Worm (Caenorhabditis elegans) whole organism, L1 larva: ENCODE data around the gene T23F2.2.
A peak's percentile ranks its signal among the peaks of the same experiment; 100 is the strongest.

Experiments used
- C04F5.9 ChIP-seq: sonication (generic microtip); optimal IDR thresholded peaks from 2 replicates; lab custom pipeline; 2016; ENCODE audit warnings: missing genetic modification characterization, missing compliant biosample characterization
- C16A3.4 ChIP-seq: fragments of 150-350 bp; optimal IDR thresholded peaks from 2 replicates; lab custom pipeline; 2014; ENCODE audit warnings: missing biosample characterization, missing genetic modification characterization
- aha-1 ChIP-seq: fragments of 150-350 bp; optimal IDR thresholded peaks from 2 replicates; lab custom pipeline; 2014; ENCODE audit warnings: missing biosample characterization, missing genetic modification characterization
- alr-1 ChIP-seq: fragments of 200-800 bp; sonication (Bioruptor generic); optimal IDR thresholded peaks from 2 replicates; lab custom pipeline; 2018; ENCODE audit warnings: borderline replicate concordance, mild to moderate bottlenecking, missing genetic modification characterization, missing compliant biosample characterization
- blmp-1 ChIP-seq: fragments of 150-350 bp; optimal IDR thresholded peaks from 2 replicates; lab custom pipeline; 2014; ENCODE audit warnings: missing biosample characterization, missing genetic modification characterization
- ceh-8 ChIP-seq: fragments of 200-800 bp; sonication (Bioruptor generic); optimal IDR thresholded peaks from 2 replicates; lab custom pipeline; 2018; ENCODE audit warnings: mild to moderate bottlenecking, missing genetic modification characterization, moderate library complexity, missing compliant biosample characterization
- dpl-1 ChIP-seq, 3 experiments: fragments of 150-350 bp in 2 of 3; sonication (generic microtip) in 1 of 3; optimal IDR thresholded peaks; 2 replicates each; lab custom pipeline; 2014 to 2017; ENCODE audit warnings: missing biosample characterization in 3 of 3, missing genetic modification characterization in 3 of 3, missing genetic modification reagents in 3 of 3
- efl-1 ChIP-seq, 4 experiments: fragments of 150-350 bp; optimal IDR thresholded peaks in 3 of 4; peaks in 1 of 4; 1 replicate in 1 of 4; 2 replicates in 3 of 4; lab custom pipeline; 2014; ENCODE audit warnings: missing biosample characterization in 2 of 4, missing genetic modification characterization in 2 of 4, missing genetic modification reagents in 2 of 4
- elt-2 ChIP-seq: sonication (generic microtip); optimal IDR thresholded peaks from 2 replicates; lab custom pipeline; 2016; ENCODE audit warnings: missing genetic modification characterization, mild to moderate bottlenecking, inconsistent platforms, missing compliant biosample characterization, missing genetic modification reagents
- elt-3 ChIP-seq, 6 experiments: fragments of 150-350 bp in 1 of 6; sonication (generic microtip); optimal IDR thresholded peaks; 2 replicates each; lab custom pipeline; 2017 to 2018; ENCODE audit warnings: missing biosample characterization in 6 of 6, missing genetic modification characterization in 6 of 6, inconsistent platforms in 1 of 6
- ets-5 ChIP-seq: fragments of 200-800 bp; sonication (Bioruptor generic); IDR thresholded peaks from 2 replicates; pipeline ENCODE4 v1.3.6; 2022; ENCODE audit warnings: missing genetic modification characterization, missing compliant biosample characterization
- fos-1 ChIP-seq: fragments of 150-350 bp; optimal IDR thresholded peaks from 2 replicates; lab custom pipeline; 2014; ENCODE audit warnings: missing biosample characterization, missing genetic modification characterization
- grh-1 ChIP-seq: fragments of 200-800 bp; sonication (Bioruptor generic); IDR thresholded peaks from 2 replicates; pipeline ENCODE4 v1.3.6; 2022; ENCODE audit warnings: missing genetic modification reagents, missing genetic modification characterization, missing compliant biosample characterization
- hlh-17 ChIP-seq: fragments of 200-800 bp; sonication (Bioruptor generic); optimal IDR thresholded peaks from 2 replicates; lab custom pipeline; 2018; ENCODE audit warnings: missing genetic modification characterization, mild to moderate bottlenecking, missing compliant biosample characterization, moderate library complexity, borderline replicate concordance
- hlh-4 ChIP-seq: sonication (generic microtip); optimal IDR thresholded peaks from 2 replicates; lab custom pipeline; 2016; ENCODE audit warnings: mild to moderate bottlenecking, missing genetic modification characterization, missing compliant biosample characterization
- hpl-2 ChIP-seq: fragments of 150-350 bp; optimal IDR thresholded peaks from 2 replicates; lab custom pipeline; 2014; ENCODE audit warnings: missing biosample characterization, missing genetic modification reagents, missing genetic modification characterization
- jun-1 ChIP-seq: fragments of 150-350 bp; optimal IDR thresholded peaks from 2 replicates; lab custom pipeline; 2014; ENCODE audit warnings: missing biosample characterization, missing genetic modification reagents, missing genetic modification characterization
- lin-13 ChIP-seq: fragments of 150-350 bp; optimal IDR thresholded peaks from 2 replicates; lab custom pipeline; 2014; ENCODE audit warnings: missing biosample characterization, missing genetic modification reagents, missing genetic modification characterization
- lin-35 ChIP-seq, 2 experiments: fragments of 150-350 bp; optimal IDR thresholded peaks; 2 replicates each; lab custom pipeline; 2014; ENCODE audit warnings: missing biosample characterization in 2 of 2, missing genetic modification characterization in 2 of 2, missing genetic modification reagents in 2 of 2
- lir-3 ChIP-seq: sonication (generic microtip); optimal IDR thresholded peaks from 2 replicates; lab custom pipeline; 2016; ENCODE audit warnings: mild to moderate bottlenecking, missing genetic modification characterization, moderate library complexity, missing compliant biosample characterization; ENCODE audit not compliant: poor library complexity
- lsy-2 ChIP-seq, 2 experiments: fragments of 150-350 bp; optimal IDR thresholded peaks; 2 replicates each; lab custom pipeline; 2014; ENCODE audit warnings: missing biosample characterization in 2 of 2, missing genetic modification characterization in 2 of 2
- mab-9 ChIP-seq: fragments of 200-800 bp; sonication (Bioruptor generic); IDR thresholded peaks from 2 replicates; pipeline ENCODE4 v1.3.6; 2022; ENCODE audit warnings: missing genetic modification reagents, missing genetic modification characterization, missing compliant biosample characterization
- mdl-1 ChIP-seq, 2 experiments: fragments of 150-350 bp; optimal IDR thresholded peaks; 2 replicates each; lab custom pipeline; 2014 to 2017; ENCODE audit warnings: missing biosample characterization in 2 of 2, missing genetic modification characterization in 2 of 2, inconsistent platforms in 1 of 2
- mef-2 ChIP-seq: fragments of 150-350 bp; optimal IDR thresholded peaks from 2 replicates; lab custom pipeline; 2014; ENCODE audit warnings: missing biosample characterization, missing genetic modification characterization
- mep-1 ChIP-seq: fragments of 150-350 bp; optimal IDR thresholded peaks from 2 replicates; lab custom pipeline; 2014; ENCODE audit warnings: missing biosample characterization, missing genetic modification characterization
- nhr-12 ChIP-seq: sonication (generic microtip); optimal IDR thresholded peaks from 2 replicates; lab custom pipeline; 2017; ENCODE audit warnings: missing biosample characterization, missing genetic modification characterization
- nhr-20 ChIP-seq: sonication (generic microtip); optimal IDR thresholded peaks from 2 replicates; lab custom pipeline; 2016; ENCODE audit warnings: mild to moderate bottlenecking, missing genetic modification characterization, missing compliant biosample characterization
- nhr-237 ChIP-seq: fragments of 150-350 bp; optimal IDR thresholded peaks from 2 replicates; lab custom pipeline; 2014; ENCODE audit warnings: missing biosample characterization, missing genetic modification characterization
- nhr-71 ChIP-seq: sonication (generic microtip); optimal IDR thresholded peaks from 2 replicates; lab custom pipeline; 2016; ENCODE audit warnings: mild to moderate bottlenecking, missing genetic modification characterization, moderate library complexity, missing compliant biosample characterization
- nhr-76 ChIP-seq: sonication (generic microtip); optimal IDR thresholded peaks from 2 replicates; lab custom pipeline; 2017; ENCODE audit warnings: missing biosample characterization, missing genetic modification characterization
- nhr-84 ChIP-seq: sonication (generic microtip); optimal IDR thresholded peaks from 2 replicates; lab custom pipeline; 2017; ENCODE audit warnings: missing biosample characterization, missing genetic modification characterization
- nhr-85 ChIP-seq: sonication (generic microtip); peaks from one replicate; lab custom pipeline; 2016; ENCODE audit warnings: missing genetic modification characterization, inconsistent platforms, missing compliant biosample characterization
- pag-3 ChIP-seq: sonication (generic microtip); optimal IDR thresholded peaks from 2 replicates; lab custom pipeline; 2017; ENCODE audit warnings: missing genetic modification characterization, mild to moderate bottlenecking, missing compliant biosample characterization, antibody characterized with exemption, borderline replicate concordance; ENCODE audit not compliant: insufficient read depth
- pax-3 ChIP-seq: fragments of 200-800 bp; sonication (Bioruptor generic); optimal IDR thresholded peaks from 2 replicates; lab custom pipeline; 2018; ENCODE audit warnings: mild to moderate bottlenecking, missing genetic modification characterization, moderate library complexity, missing compliant biosample characterization
- pqm-1 ChIP-seq: sonication (generic microtip); optimal IDR thresholded peaks from 3 replicates; lab custom pipeline; 2017; ENCODE audit warnings: missing biosample characterization, missing genetic modification characterization
- rnt-1 ChIP-seq: sonication (generic microtip); optimal IDR thresholded peaks from 2 replicates; lab custom pipeline; 2016; ENCODE audit warnings: mild to moderate bottlenecking, missing genetic modification characterization, moderate library complexity, missing compliant biosample characterization
- skn-1 ChIP-seq: fragments of 150-350 bp; optimal IDR thresholded peaks from 2 replicates; lab custom pipeline; 2014; ENCODE audit warnings: missing biosample characterization, missing genetic modification characterization
- snpc-4 ChIP-seq: fragments of 150-350 bp; optimal IDR thresholded peaks from 2 replicates; lab custom pipeline; 2014; ENCODE audit warnings: missing biosample characterization, missing genetic modification characterization
- snu-23 ChIP-seq: sonication (generic microtip); optimal IDR thresholded peaks from 2 replicates; lab custom pipeline; 2016; ENCODE audit warnings: missing genetic modification characterization, missing compliant biosample characterization
- swsn-7 ChIP-seq: sonication (generic microtip); optimal IDR thresholded peaks from 2 replicates; lab custom pipeline; 2016; ENCODE audit warnings: missing genetic modification characterization, missing compliant biosample characterization
- tbx-2 ChIP-seq: sonication (generic microtip); optimal IDR thresholded peaks from 2 replicates; lab custom pipeline; 2016; ENCODE audit warnings: missing genetic modification characterization, missing compliant biosample characterization
- tlp-1 ChIP-seq: fragments of 150-350 bp; optimal IDR thresholded peaks from 2 replicates; lab custom pipeline; 2014; ENCODE audit warnings: missing biosample characterization, missing genetic modification characterization
- unc-62 ChIP-seq: fragments of 150-350 bp; optimal IDR thresholded peaks from 2 replicates; lab custom pipeline; 2014; ENCODE audit warnings: missing biosample characterization, missing genetic modification reagents, missing genetic modification characterization
- unc-86 ChIP-seq: sonication (generic microtip); optimal IDR thresholded peaks from 2 replicates; lab custom pipeline; 2016; ENCODE audit warnings: missing genetic modification characterization, missing compliant biosample characterization
- unc-98 ChIP-seq: fragments of 200-800 bp; sonication (Bioruptor generic); IDR thresholded peaks from 2 replicates; pipeline ENCODE4 v1.3.6; 2022; ENCODE audit warnings: missing genetic modification characterization, missing compliant biosample characterization
- vab-15 ChIP-seq: sonication (generic microtip); optimal IDR thresholded peaks from 2 replicates; lab custom pipeline; 2017; ENCODE audit warnings: missing genotype, mild to moderate bottlenecking, missing genetic modification characterization, missing compliant biosample characterization
- zip-4 ChIP-seq: fragments of 200-800 bp; sonication (Bioruptor generic); optimal IDR thresholded peaks from 2 replicates; lab custom pipeline; 2018; ENCODE audit warnings: mild to moderate bottlenecking, missing genetic modification characterization, moderate library complexity, missing compliant biosample characterization
- ztf-11 ChIP-seq, 2 experiments: sonication (generic microtip); optimal IDR thresholded peaks; 2 replicates each; lab custom pipeline; 2016 to 2017; ENCODE audit warnings: missing genetic modification characterization in 2 of 2, missing biosample characterization in 1 of 2, missing compliant biosample characterization in 1 of 2

T23F2.2 gene

ce11 chrX:5524260-5524659 is 19.2 kb upstream of the T23F2.2 start:
- TF ChIP-seq pax-3 (no peak), C16A3.4 (tag; lab: Kevin White, UChicago) (no peak), unc-62 (no peak), lir-3 (tag; lab: Kevin White, UChicago) (no peak), elt-3 (tag; optimal IDR thresholded peaks at IDR 0.05; lab: Kevin White, UChicago) (peak in 1 of 6 experiments; percentile 74), blmp-1 (tag; lab: Kevin White, UChicago) (peak; percentile 76), elt-2 (tag; lab: Kevin White, UChicago) (peak; percentile 53), hlh-17 (GFP tag; lab: Kevin White, UChicago) (no peak), nhr-20 (tag; lab: Kevin White, UChicago) (peak; percentile 57), aha-1 (tag; lab: Kevin White, UChicago) (no peak), lin-13 (GFP tag; lab: Kevin White, UChicago) (no peak), mab-9 (GFP tag; lab: Robert Waterston, UW) (no peak), efl-1 (optimal IDR thresholded peaks at IDR 0.05; lab: Kevin White, UChicago) (no peak), efl-1 (GFP tag; optimal IDR thresholded peaks at IDR 0.05 in 1 of 2; lab: Kevin White, UChicago) (peak in 1 of 2 experiments; percentile 2), pqm-1 (tag; lab: Kevin White, UChicago) (peak; percentile 17), hpl-2 (no peak), lsy-2 (tag; optimal IDR thresholded peaks at IDR 0.05; lab: Kevin White, UChicago) (no peak), lin-35 (GFP tag; optimal IDR thresholded peaks at IDR 0.05; lab: Kevin White, UChicago) (peak in 1 of 2 experiments; percentile 0), snpc-4 (no peak), dpl-1 (GFP tag; optimal IDR thresholded peaks at IDR 0.05; lab: Kevin White, UChicago) (no peak), fos-1 (tag; lab: Kevin White, UChicago) (no peak)

- TF ChIP-seq ceh-8 (GFP tag; lab: Kevin White, UChicago) = no peak
- TF ChIP-seq pqm-1 (tag; lab: Kevin White, UChicago) = no peak
- TF ChIP-seq tbx-2 (tag; lab: Kevin White, UChicago) = no peak
- peak in 1 of 2 experiments; percentile 55 for TF ChIP-seq mdl-1 (tag; optimal IDR thresholded peaks at IDR 0.05; lab: Kevin White, UChicago)
- no peak for TF ChIP-seq unc-62
- no peak for TF ChIP-seq alr-1
- TF ChIP-seq hlh-17 (GFP tag; lab: Kevin White, UChicago) = no peak
- no peak for TF ChIP-seq unc-98 (GFP tag; lab: Robert Waterston, UW)
- no peak for TF ChIP-seq pag-3
- no peak for TF ChIP-seq unc-86
- no peak for TF ChIP-seq mef-2
- peak; percentile 59 for TF ChIP-seq rnt-1 (tag; lab: Kevin White, UChicago)
- TF ChIP-seq aha-1 (tag; lab: Kevin White, UChicago) = no peak
- TF ChIP-seq nhr-84 (tag; lab: Kevin White, UChicago) = no peak
- no peak for TF ChIP-seq nhr-76
- no peak for TF ChIP-seq hlh-4 (tag; lab: Kevin White, UChicago)
- peak; percentile 67 for TF ChIP-seq elt-2 (tag; lab: Kevin White, UChicago)
- TF ChIP-seq skn-1 = no peak
- no peak for TF ChIP-seq zip-4 (GFP tag; lab: Kevin White, UChicago)
- TF ChIP-seq tlp-1 (tag; lab: Kevin White, UChicago) = no peak
- no peak for TF ChIP-seq ztf-11 (tag; optimal IDR thresholded peaks at IDR 0.05; lab: Kevin White, UChicago)
- TF ChIP-seq vab-15 (tag; lab: Kevin White, UChicago) = no peak
- peak; percentile 26 for TF ChIP-seq swsn-7
- TF ChIP-seq grh-1 (GFP tag; lab: Robert Waterston, UW) = no peak
- no peak for TF ChIP-seq pax-3
- TF ChIP-seq nhr-85 (tag; lab: Kevin White, UChicago) = peak; percentile 86
- no peak for TF ChIP-seq nhr-237 (tag; lab: Kevin White, UChicago)
- TF ChIP-seq fos-1 (tag; lab: Kevin White, UChicago) = no peak
- no peak for TF ChIP-seq C16A3.4 (tag; lab: Kevin White, UChicago)
- no peak for TF ChIP-seq jun-1 (tag; lab: Kevin White, UChicago)
- no peak for TF ChIP-seq mep-1
- TF ChIP-seq C04F5.9 = no peak
- peak; percentile 75 for TF ChIP-seq nhr-71 (tag; lab: Kevin White, UChicago)
- TF ChIP-seq ets-5 (GFP tag; lab: Robert Waterston, UW) = no peak
- peak; percentile 56 for TF ChIP-seq snu-23
- TF ChIP-seq nhr-12 = no peak
Observed at ce11 chrX:5522769-5523601, 17.9 kb upstream of the T23F2.2 start, which contains the start of gene mboa-3. Gene mboa-3 (minus strand): TSS chrX:5522819.
